Worm (Caenorhabditis elegans): Measurements from ENCODE around the gene clc-7.

clc-7 gene

ce11 chrX:5109130-5109529, 41.2 kb downstream of the clc-7 start, which contains the start of gene C42D8.1:
TSS of gene C42D8.1 (plus strand) at chrX:5109506.
- TF ChIP-seq sptf-1 (tag; optimal IDR thresholded peaks at IDR 0.05), result no peak
- TF ChIP-seq ham-2 (GFP tag; optimal IDR thresholded peaks at IDR 0.05), result no peak
- no peak for TF ChIP-seq mab-5 (tag; optimal IDR thresholded peaks at IDR 0.05)
- no peak for TF ChIP-seq unc-39 (tag; optimal IDR thresholded peaks at IDR 0.05)
- no peak for TF ChIP-seq sem-2 (GFP tag; optimal IDR thresholded peaks at IDR 0.05)
- no peak for TF ChIP-seq unc-62 (GFP tag; optimal IDR thresholded peaks at IDR 0.05)
- no peak for TF ChIP-seq nhr-28 (tag; optimal IDR thresholded peaks at IDR 0.05)
- no peak for TF ChIP-seq lsy-2 (tag; optimal IDR thresholded peaks at IDR 0.05)
- no peak for TF ChIP-seq nhr-76 (tag; optimal IDR thresholded peaks at IDR 0.05)
- TF ChIP-seq lin-32 (GFP tag; optimal IDR thresholded peaks at IDR 0.05), result no peak
- no peak for TF ChIP-seq ceh-39 (tag; optimal IDR thresholded peaks at IDR 0.05)

DNA sequence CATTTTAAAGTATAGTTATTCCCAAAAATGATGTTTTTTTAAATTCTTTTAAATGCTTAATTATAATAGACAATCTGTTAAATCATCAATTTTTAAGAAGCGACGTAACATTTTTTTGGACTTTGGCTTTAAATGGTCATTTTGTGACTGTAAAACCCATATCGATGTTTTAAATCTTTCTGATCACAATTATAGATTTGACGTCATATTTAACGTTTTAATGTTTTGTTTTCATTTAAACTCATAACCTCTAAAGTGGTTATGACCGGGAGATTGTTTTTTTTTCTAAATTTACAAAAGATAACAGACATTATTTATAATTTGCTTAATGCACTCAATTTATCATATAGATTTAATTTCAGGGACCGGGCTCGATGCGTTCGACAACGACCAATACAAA, 44.0 kb downstream of the clc-7 start:
- TF ChIP-seq drap-1 (GFP tag; optimal IDR thresholded peaks at IDR 0.05) (no peak), sem-2 (GFP tag; optimal IDR thresholded peaks at IDR 0.05) (no peak), snpc-4 (tag; optimal IDR thresholded peaks at IDR 0.05) (no peak), lin-13 (tag; optimal IDR thresholded peaks at IDR 0.05) (no peak), ceh-39 (tag; optimal IDR thresholded peaks at IDR 0.05) (no peak), blmp-1 (tag; optimal IDR thresholded peaks at IDR 0.05) (no peak), unc-120 (tag; optimal IDR thresholded peaks at IDR 0.05; ENCODE audit: poor library complexity, severe bottlenecking) (no peak), tbx-8 (GFP tag; optimal IDR thresholded peaks at IDR 0.05) (no peak), pha-4 (tag; optimal IDR thresholded peaks at IDR 0.05) (no peak), nhr-237 (tag; optimal IDR thresholded peaks at IDR 0.05) (no peak), bed-3 (GFP tag; optimal IDR thresholded peaks at IDR 0.05) (no peak), unc-62 (GFP tag; optimal IDR thresholded peaks at IDR 0.05) (no peak)

DNA sequence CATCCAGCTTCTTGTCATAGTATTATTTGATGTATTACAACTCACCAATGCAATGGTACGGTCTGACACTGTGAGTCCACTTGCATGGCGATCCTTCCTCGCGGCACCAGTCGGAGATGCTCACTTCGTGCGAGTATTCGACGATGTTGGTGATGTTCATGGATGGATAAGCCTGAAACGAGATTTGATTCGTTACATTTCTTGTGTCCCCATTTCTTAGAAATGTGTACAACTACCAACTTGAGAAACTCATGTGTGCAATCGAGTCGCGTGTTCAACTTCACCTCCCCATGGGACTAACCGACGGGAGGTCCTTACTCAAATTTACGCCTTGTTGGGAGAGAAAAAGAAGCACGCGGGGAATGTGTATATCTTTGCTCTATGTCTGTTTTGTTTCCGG, 47.6 kb downstream of the clc-7 start:
- no peak for TF ChIP-seq lin-13 (tag; optimal IDR thresholded peaks at IDR 0.05)
- no peak for TF ChIP-seq pha-4 (tag; optimal IDR thresholded peaks at IDR 0.05)
- TF ChIP-seq M03D4.4 (tag; optimal IDR thresholded peaks at IDR 0.05), result no peak
- no peak for TF ChIP-seq unc-120 (tag; optimal IDR thresholded peaks at IDR 0.05; ENCODE audit: poor library complexity, severe bottlenecking)
- TF ChIP-seq nhr-12 (tag; optimal IDR thresholded peaks at IDR 0.05), result no peak
- no peak for TF ChIP-seq ztf-11 (tag; optimal IDR thresholded peaks at IDR 0.05)
- no peak for TF ChIP-seq ceh-43 (GFP tag; optimal IDR thresholded peaks at IDR 0.05)
- TF ChIP-seq unc-39 (tag; optimal IDR thresholded peaks at IDR 0.05), result no peak

DNA sequence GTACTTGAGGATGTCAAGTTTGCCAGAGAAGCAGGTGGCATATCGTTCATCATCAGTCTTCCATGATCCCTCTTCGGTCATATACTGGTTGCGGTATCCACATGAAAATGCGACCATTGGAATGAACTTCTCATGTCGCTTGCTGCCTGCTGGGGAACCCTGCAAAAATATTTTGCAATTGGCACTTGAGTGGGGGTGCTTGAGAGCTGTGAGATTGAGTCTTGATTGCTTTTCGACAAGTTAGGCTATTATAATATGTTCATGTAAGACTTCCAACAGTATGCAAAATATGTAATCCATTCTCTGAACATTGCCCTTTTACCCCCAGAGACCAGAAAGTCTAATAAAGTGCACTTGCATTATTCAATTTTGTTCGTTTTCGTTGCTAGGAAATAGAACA, 48.3 kb downstream of the clc-7 start:
- TF ChIP-seq hlh-1 (tag; optimal IDR thresholded peaks at IDR 0.05) (no peak), ztf-11 (tag; optimal IDR thresholded peaks at IDR 0.05) (no peak)

- no peak for TF ChIP-seq nhr-12 (tag; optimal IDR thresholded peaks at IDR 0.05)
- TF ChIP-seq blmp-1 (tag; optimal IDR thresholded peaks at IDR 0.05), result no peak
- TF ChIP-seq nhr-28 (tag; optimal IDR thresholded peaks at IDR 0.05), result no peak
Measured at ce11 chrX:5116816-5117459, 49.0 kb downstream of the clc-7 start, which contains the start of gene apl-1. TSS of gene apl-1 (minus strand) at chrX:5116866.

ce11 chrX:5117571-5117970, 49.7 kb downstream of the clc-7 start:
- TF ChIP-seq blmp-1 (tag; optimal IDR thresholded peaks at IDR 0.05) (no peak), drap-1 (GFP tag; optimal IDR thresholded peaks at IDR 0.05) (no peak), ces-1 (GFP tag; optimal IDR thresholded peaks at IDR 0.05) (peak; percentile 95), unc-120 (tag; optimal IDR thresholded peaks at IDR 0.05; ENCODE audit: poor library complexity, severe bottlenecking) (no peak)

ce11 chrX:5119246-5119645, 51.4 kb downstream of the clc-7 start:
- TF ChIP-seq ceh-43 (GFP tag; optimal IDR thresholded peaks at IDR 0.05) (no peak), elt-3 (tag; optimal IDR thresholded peaks at IDR 0.05) (no peak), lsy-2 (tag; optimal IDR thresholded peaks at IDR 0.05) (peak; percentile 17), bed-3 (GFP tag; optimal IDR thresholded peaks at IDR 0.05) (no peak), mls-2 (tag; optimal IDR thresholded peaks at IDR 0.05) (no peak), unc-39 (tag; optimal IDR thresholded peaks at IDR 0.05) (no peak), tbx-8 (GFP tag; optimal IDR thresholded peaks at IDR 0.05) (no peak), elt-1 (tag; optimal IDR thresholded peaks at IDR 0.05; ENCODE audit: borderline replicate concordance, insufficient read depth) (no peak), hlh-1 (tag; optimal IDR thresholded peaks at IDR 0.05) (no peak), nhr-76 (tag; optimal IDR thresholded peaks at IDR 0.05) (no peak), flh-1 (GFP tag; optimal IDR thresholded peaks at IDR 0.05) (no peak), sem-2 (GFP tag; optimal IDR thresholded peaks at IDR 0.05) (no peak), nhr-28 (tag; optimal IDR thresholded peaks at IDR 0.05) (no peak), lin-13 (tag; optimal IDR thresholded peaks at IDR 0.05) (no peak), pha-4 (tag; optimal IDR thresholded peaks at IDR 0.05) (peak; percentile 24), ceh-39 (tag; optimal IDR thresholded peaks at IDR 0.05) (no peak), nhr-237 (tag; optimal IDR thresholded peaks at IDR 0.05) (peak; percentile 24), nhr-12 (tag; optimal IDR thresholded peaks at IDR 0.05) (no peak), M03D4.4 (tag; optimal IDR thresholded peaks at IDR 0.05) (no peak)

Measured in whole organism, mixed stage, embryonic.